Worm (Caenorhabditis elegans) whole organism, L2 larva: ENCODE data around the gene F37C12.14.

ENCODE experiments used
- C34F6.9 ChIP-seq: fragments of 150-350 bp; optimal IDR thresholded peaks from 2 replicates; lab custom pipeline; 2014; ENCODE audit warnings: missing biosample characterization, missing genetic modification characterization
- F13H6.1 ChIP-seq: sonication (generic microtip); optimal IDR thresholded peaks from 2 replicates; lab custom pipeline; 2016; ENCODE audit warnings: missing genetic modification characterization, missing compliant biosample characterization
- R02D3.7 ChIP-seq: fragments of 150-350 bp; optimal IDR thresholded peaks from 2 replicates; lab custom pipeline; 2014; ENCODE audit warnings: missing biosample characterization, missing genetic modification characterization
- Y55F3AM.14 ChIP-seq: fragments of 200-800 bp; sonication (Bioruptor generic); optimal IDR thresholded peaks from 2 replicates; lab custom pipeline; 2018; ENCODE audit warnings: mild to moderate bottlenecking, missing genetic modification characterization, missing compliant biosample characterization
- ZK546.5 ChIP-seq: sonication (generic microtip); optimal IDR thresholded peaks from 2 replicates; lab custom pipeline; 2017; ENCODE audit warnings: missing biosample characterization, missing genetic modification characterization
- alr-1 ChIP-seq: fragments of 150-350 bp; optimal IDR thresholded peaks from 2 replicates; lab custom pipeline; 2014; ENCODE audit warnings: missing biosample characterization, missing genetic modification characterization
- aly-2 ChIP-seq: fragments of 150-350 bp; optimal IDR thresholded peaks from 2 replicates; lab custom pipeline; 2014; ENCODE audit warnings: missing biosample characterization, missing genetic modification characterization
- ama-1 ChIP-seq: fragments of 150-350 bp; optimal IDR thresholded peaks from 2 replicates; lab custom pipeline; 2018; ENCODE audit warnings: inconsistent platforms
- blmp-1 ChIP-seq: sonication (generic microtip); optimal IDR thresholded peaks from 2 replicates; lab custom pipeline; 2017; ENCODE audit warnings: missing genetic modification characterization, mild to moderate bottlenecking, missing compliant biosample characterization, antibody characterized with exemption, moderate library complexity; ENCODE audit not compliant: insufficient read depth
- ceh-16 ChIP-seq: fragments of 150-350 bp; optimal IDR thresholded peaks from 2 replicates; lab custom pipeline; 2014; ENCODE audit warnings: missing biosample characterization, missing genetic modification characterization
- ceh-82 ChIP-seq: fragments of 150-350 bp; optimal IDR thresholded peaks from 2 replicates; lab custom pipeline; 2014; ENCODE audit warnings: missing biosample characterization, missing genetic modification characterization
- crh-2 ChIP-seq: sonication (generic microtip); optimal IDR thresholded peaks from 2 replicates; lab custom pipeline; 2017; ENCODE audit warnings: missing biosample characterization, missing genetic modification characterization
- dmd-4 ChIP-seq: sonication (generic microtip); optimal IDR thresholded peaks from 2 replicates; lab custom pipeline; 2017; ENCODE audit warnings: missing biosample characterization, missing genetic modification characterization
- egl-27 ChIP-seq: sonication (generic microtip); optimal IDR thresholded peaks from 3 replicates; lab custom pipeline; 2017; ENCODE audit warnings: missing biosample characterization, missing genetic modification reagents, missing genetic modification characterization
- elt-1 ChIP-seq: fragments of 150-350 bp; optimal IDR thresholded peaks from 2 replicates; lab custom pipeline; 2014; ENCODE audit warnings: missing biosample characterization, missing genetic modification characterization
- elt-3 ChIP-seq: sonication (generic microtip); optimal IDR thresholded peaks from 2 replicates; lab custom pipeline; 2017; ENCODE audit warnings: missing biosample characterization, missing genetic modification characterization
- fos-1 ChIP-seq: fragments of 150-350 bp; optimal IDR thresholded peaks from 2 replicates; lab custom pipeline; 2014; ENCODE audit warnings: missing biosample characterization, missing genetic modification characterization
- gmeb-1 ChIP-seq: fragments of 150-350 bp; optimal IDR thresholded peaks from 2 replicates; lab custom pipeline; 2014; ENCODE audit warnings: missing biosample characterization, missing genetic modification characterization
- lin-11 ChIP-seq: fragments of 150-350 bp; sonication (generic microtip); optimal IDR thresholded peaks from 2 replicates; lab custom pipeline; 2014; ENCODE audit warnings: missing biosample characterization, missing genetic modification characterization, inconsistent platforms, mixed read lengths
- lin-13 ChIP-seq: fragments of 150-350 bp; optimal IDR thresholded peaks from 2 replicates; lab custom pipeline; 2014; ENCODE audit warnings: missing biosample characterization, missing genetic modification reagents, missing genetic modification characterization
- lin-39 ChIP-seq: fragments of 150-350 bp; optimal IDR thresholded peaks from 2 replicates; lab custom pipeline; 2014; ENCODE audit warnings: missing biosample characterization, missing genetic modification reagents, missing genetic modification characterization
- lsy-2 ChIP-seq, 2 experiments: fragments of 150-350 bp in 1 of 2; sonication (generic microtip) in 1 of 2; optimal IDR thresholded peaks; 2 replicates each; lab custom pipeline; 2014 to 2017; ENCODE audit warnings: missing biosample characterization in 2 of 2, missing genetic modification characterization in 2 of 2
- mab-5 ChIP-seq: fragments of 150-350 bp; optimal IDR thresholded peaks from 2 replicates; lab custom pipeline; 2014; ENCODE audit warnings: missing biosample characterization, missing genetic modification characterization
- mbf-1 ChIP-seq: sonication (generic microtip); optimal IDR thresholded peaks from 2 replicates; lab custom pipeline; 2017; ENCODE audit warnings: missing biosample characterization, missing genetic modification characterization
- mdl-1 ChIP-seq, 2 experiments: fragments of 150-350 bp in 1 of 2; sonication (generic microtip) in 1 of 2; optimal IDR thresholded peaks; 2 replicates each; lab custom pipeline; 2017; ENCODE audit warnings: missing biosample characterization in 2 of 2, missing genetic modification characterization in 2 of 2
- nhr-10 ChIP-seq: sonication (generic microtip); optimal IDR thresholded peaks from 2 replicates; lab custom pipeline; 2017; ENCODE audit warnings: missing biosample characterization, missing genetic modification characterization
- nhr-11 ChIP-seq: fragments of 150-350 bp; optimal IDR thresholded peaks from 2 replicates; lab custom pipeline; 2014; ENCODE audit warnings: missing biosample characterization, missing genetic modification characterization
- nhr-12 ChIP-seq: fragments of 150-350 bp; optimal IDR thresholded peaks from 2 replicates; lab custom pipeline; 2014; ENCODE audit warnings: missing biosample characterization, missing genetic modification characterization
- nhr-129 ChIP-seq: fragments of 150-350 bp; optimal IDR thresholded peaks from 2 replicates; lab custom pipeline; 2014; ENCODE audit warnings: missing biosample characterization, missing genetic modification characterization
- nhr-21 ChIP-seq: fragments of 150-350 bp; optimal IDR thresholded peaks from 2 replicates; lab custom pipeline; 2014; ENCODE audit warnings: missing biosample characterization, missing genetic modification characterization
- nhr-23 ChIP-seq: fragments of 150-350 bp; optimal IDR thresholded peaks from 2 replicates; lab custom pipeline; 2014; ENCODE audit warnings: missing biosample characterization, missing genetic modification reagents, missing genetic modification characterization
- nhr-237 ChIP-seq: fragments of 150-350 bp; optimal IDR thresholded peaks from 2 replicates; lab custom pipeline; 2014; ENCODE audit warnings: missing biosample characterization, missing genetic modification characterization
- nhr-25 ChIP-seq: fragments of 150-350 bp; sonication (generic microtip); optimal IDR thresholded peaks from 3 replicates; lab custom pipeline; 2014; ENCODE audit warnings: missing biosample characterization, missing genetic modification characterization
- nhr-6 ChIP-seq: fragments of 150-350 bp; optimal IDR thresholded peaks from 2 replicates; lab custom pipeline; 2014; ENCODE audit warnings: missing biosample characterization, missing genetic modification characterization
- nhr-77 ChIP-seq: fragments of 150-350 bp; optimal IDR thresholded peaks from 2 replicates; lab custom pipeline; 2014; ENCODE audit warnings: missing biosample characterization, missing genetic modification characterization
- peb-1 ChIP-seq: fragments of 150-350 bp; optimal IDR thresholded peaks from 2 replicates; lab custom pipeline; 2014; ENCODE audit warnings: missing biosample characterization, missing genetic modification characterization
- sem-4 ChIP-seq: fragments of 150-350 bp; optimal IDR thresholded peaks from 2 replicates; lab custom pipeline; 2014; ENCODE audit warnings: missing biosample characterization, missing genetic modification reagents, missing genetic modification characterization
- skn-1 ChIP-seq: sonication (generic microtip); optimal IDR thresholded peaks from 2 replicates; lab custom pipeline; 2017; ENCODE audit warnings: missing biosample characterization, missing genetic modification characterization
- sma-3 ChIP-seq: sonication (generic microtip); optimal IDR thresholded peaks from 2 replicates; lab custom pipeline; 2016; ENCODE audit warnings: missing genetic modification reagents, missing genetic modification characterization, missing compliant biosample characterization
- sma-9 ChIP-seq, 2 experiments: fragments of 150-350 bp in 1 of 2; sonication (generic microtip) in 1 of 2; optimal IDR thresholded peaks; 2 replicates each; lab custom pipeline; 2014 to 2016; ENCODE audit warnings: missing genetic modification characterization in 2 of 2, mild to moderate bottlenecking in 1 of 2, missing biosample characterization in 1 of 2, missing compliant biosample characterization in 1 of 2, missing genetic modification reagents in 1 of 2, moderate library complexity in 1 of 2
- snpc-4 ChIP-seq: fragments of 150-350 bp; optimal IDR thresholded peaks from 2 replicates; lab custom pipeline; 2014; ENCODE audit warnings: missing biosample characterization, missing genetic modification characterization
- unc-39 ChIP-seq: fragments of 150-350 bp; optimal IDR thresholded peaks from 2 replicates; lab custom pipeline; 2014; ENCODE audit warnings: missing biosample characterization, missing genetic modification characterization
- unc-55 ChIP-seq: fragments of 150-350 bp; sonication (generic microtip); optimal IDR thresholded peaks from 3 replicates; lab custom pipeline; 2014; ENCODE audit warnings: missing biosample characterization, missing genetic modification reagents, missing genetic modification characterization
- unc-62 ChIP-seq: fragments of 150-350 bp; optimal IDR thresholded peaks from 2 replicates; lab custom pipeline; 2014; ENCODE audit warnings: missing biosample characterization, missing genetic modification reagents, missing genetic modification characterization
- zag-1 ChIP-seq: fragments of 150-350 bp; optimal IDR thresholded peaks from 2 replicates; lab custom pipeline; 2014; ENCODE audit warnings: missing biosample characterization, missing genetic modification characterization
- ztf-1 ChIP-seq: fragments of 200-800 bp; sonication (Bioruptor generic); conservative IDR thresholded peaks from 2 replicates; pipeline ENCODE4 v1.3.6; 2022; ENCODE audit warnings: missing genetic modification characterization, missing compliant biosample characterization
- ztf-11 ChIP-seq: sonication (generic microtip); optimal IDR thresholded peaks from 2 replicates; lab custom pipeline; 2017; ENCODE audit warnings: missing biosample characterization, missing genetic modification characterization
- ztf-4 ChIP-seq: fragments of 150-350 bp; optimal IDR thresholded peaks from 2 replicates; lab custom pipeline; 2014; ENCODE audit warnings: missing biosample characterization, missing genetic modification characterization

Gene F37C12.14

DNA sequence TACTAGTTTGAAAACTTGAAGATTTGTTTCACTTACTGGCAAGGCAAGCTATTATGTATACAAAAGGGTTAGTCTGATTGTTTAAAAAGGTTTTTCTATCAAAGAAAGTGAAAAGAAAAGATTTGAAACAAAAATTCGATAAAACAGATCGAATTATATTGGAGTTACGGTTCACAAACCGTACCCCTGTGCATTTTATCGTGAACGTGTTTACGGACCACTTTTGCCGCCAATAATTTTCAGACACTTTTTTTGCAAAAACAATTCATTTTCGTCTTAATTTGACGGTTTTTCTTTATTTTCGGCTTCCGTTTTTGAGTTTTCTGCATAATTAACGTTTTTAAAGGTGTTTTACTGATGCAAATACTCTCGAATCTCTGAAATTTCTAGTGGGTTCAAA is 20.1 kb downstream of the F37C12.14 start:
- no peak for TF ChIP-seq nhr-77 (tag; lab: Kevin White, UChicago)
- TF ChIP-seq peb-1 (tag; lab: Kevin White, UChicago) = no peak
- no peak for TF ChIP-seq lin-13 (GFP tag; lab: Kevin White, UChicago)
- no peak for TF ChIP-seq crh-2 (tag; lab: Kevin White, UChicago)
- TF ChIP-seq skn-1 = no peak
- TF ChIP-seq nhr-129 = no peak

ce11 chrIII:7162065-7162762 is 23.2 kb downstream of the F37C12.14 start, which contains the start of the genes syf-2 and K04G7.1:
TSS of gene syf-2 (minus strand) at chrIII:7162115.
TSS of gene K04G7.1 (plus strand) at chrIII:7162712.
- TF ChIP-seq lin-39 (tag; lab: Kevin White, UChicago) (peak; percentile 3), ztf-4 (tag; lab: Kevin White, UChicago) (peak; percentile 58), peb-1 (tag; lab: Kevin White, UChicago) (no peak), sma-9 (GFP tag; optimal IDR thresholded peaks at IDR 0.05; lab: Kevin White, UChicago) (peak; percentile 83), sma-9 (tag; optimal IDR thresholded peaks at IDR 0.05; lab: Kevin White, UChicago) (no peak), sma-3 (GFP tag; lab: Kevin White, UChicago) (peak; percentile 86), fos-1 (tag; lab: Kevin White, UChicago) (peak; percentile 82), aly-2 (tag; lab: Kevin White, UChicago) (no peak), blmp-1 (tag; lab: Kevin White, UChicago) (peak; percentile 63), nhr-237 (tag; lab: Kevin White, UChicago) (no peak), unc-39 (tag; lab: Kevin White, UChicago) (no peak), egl-27 (peak; percentile 92), C34F6.9 (tag; lab: Kevin White, UChicago) (peak; percentile 94), ceh-16 (tag; lab: Kevin White, UChicago) (peak; percentile 56), sem-4 (tag; lab: Kevin White, UChicago) (peak; percentile 77), crh-2 (tag; lab: Kevin White, UChicago) (peak; percentile 94), nhr-23 (tag; lab: Kevin White, UChicago) (no peak), mbf-1 (tag; lab: Kevin White, UChicago) (no peak), alr-1 (no peak), unc-62 (GFP tag; lab: Kevin White, UChicago) (no peak), nhr-11 (tag; lab: Kevin White, UChicago) (no peak), ztf-1 (GFP tag; lab: Robert Waterston, UW) (no peak), elt-1 (tag; lab: Kevin White, UChicago) (no peak), mdl-1 (tag; optimal IDR thresholded peaks at IDR 0.05; lab: Kevin White, UChicago) (peak in 1 of 2 experiments; percentile 67), skn-1 (peak; percentile 19), lin-13 (GFP tag; lab: Kevin White, UChicago) (peak; percentile 99), gmeb-1 (tag; lab: Kevin White, UChicago) (peak; percentile 95), ZK546.5 (tag; lab: Kevin White, UChicago) (peak; percentile 12), R02D3.7 (tag; lab: Kevin White, UChicago) (peak; percentile 19), nhr-25 (peak; percentile 89), elt-3 (no peak), ztf-11 (tag; lab: Kevin White, UChicago) (no peak), dmd-4 (tag; lab: Kevin White, UChicago) (no peak), ama-1 (lab: Kevin White, UChicago) (no peak), lin-11 (tag; lab: Kevin White, UChicago) (peak; percentile 87), nhr-12 (tag; lab: Kevin White, UChicago) (no peak), nhr-6 (tag; lab: Kevin White, UChicago) (peak; percentile 69), nhr-129 (peak; percentile 82), mab-5 (tag; lab: Kevin White, UChicago) (peak; percentile 79), ceh-82 (tag; lab: Kevin White, UChicago) (no peak), snpc-4 (tag; lab: Kevin White, UChicago) (peak; percentile 82), lsy-2 (tag; optimal IDR thresholded peaks at IDR 0.05; lab: Kevin White, UChicago) (peak; percentile 78 to 96), zag-1 (tag; lab: Kevin White, UChicago) (peak; percentile 66), nhr-77 (tag; lab: Kevin White, UChicago) (peak; percentile 32), nhr-21 (tag; lab: Kevin White, UChicago) (peak; percentile 86), unc-55 (GFP tag; lab: Kevin White, UChicago) (peak; percentile 98), Y55F3AM.14 (GFP tag; lab: Kevin White, UChicago) (no peak), nhr-10 (tag; lab: Kevin White, UChicago) (no peak), F13H6.1 (tag; lab: Kevin White, UChicago) (peak; percentile 78)
- TF ChIP-seq, all 48 proteins: peak for 29
